Worm (Caenorhabditis elegans) whole organism, L4 larva: Measurements from ENCODE around the gene nos-2.

Source experiments
- F10B5.3 ChIP-seq: sonication (generic microtip); optimal IDR thresholded peaks from 2 replicates; lab custom pipeline; 2016; ENCODE audit warnings: mild to moderate bottlenecking, missing genetic modification characterization, missing compliant biosample characterization
- T20F7.1 ChIP-seq: fragments of 200-800 bp; sonication (Bioruptor generic); optimal IDR thresholded peaks from 2 replicates; lab custom pipeline; 2018; ENCODE audit warnings: mild to moderate bottlenecking, missing genetic modification characterization, missing compliant biosample characterization
- Y48G9A.11 ChIP-seq: fragments of 200-800 bp; sonication (Bioruptor generic); IDR thresholded peaks from 2 replicates; pipeline ENCODE4 v1.3.6; 2022; ENCODE audit warnings: missing genetic modification reagents, missing genetic modification characterization, missing compliant biosample characterization
- ZK337.2 ChIP-seq: fragments of 200-800 bp; sonication (Bioruptor generic); IDR thresholded peaks from 2 replicates; pipeline ENCODE4 v1.3.6; 2022; ENCODE audit warnings: missing genetic modification reagents, missing genetic modification characterization, missing compliant biosample characterization
- ZK546.5 ChIP-seq, 2 experiments: sonication (generic microtip); optimal IDR thresholded peaks; 2 replicates each; lab custom pipeline; 2017; ENCODE audit warnings: missing biosample characterization in 2 of 2, missing genetic modification characterization in 2 of 2
- aha-1 ChIP-seq: fragments of 150-350 bp; peaks from one replicate; lab custom pipeline; 2014; ENCODE audit warnings: missing biosample characterization, missing genetic modification characterization
- ceh-44 ChIP-seq: fragments of 200-800 bp; sonication (Bioruptor generic); IDR thresholded peaks from 2 replicates; pipeline ENCODE4 v1.3.6; 2022; ENCODE audit warnings: missing genetic modification reagents, missing genetic modification characterization, missing compliant biosample characterization
- ceh-82 ChIP-seq: sonication (generic microtip); optimal IDR thresholded peaks from 2 replicates; lab custom pipeline; 2017; ENCODE audit warnings: missing biosample characterization, missing genetic modification characterization
- ces-1 ChIP-seq: fragments of 150-350 bp; sonication (generic microtip); optimal IDR thresholded peaks from 4 replicates; lab custom pipeline; 2014; ENCODE audit warnings: missing biosample characterization, missing genetic modification reagents, missing genetic modification characterization
- daf-16 ChIP-seq, 3 experiments: sonication (generic microtip); optimal IDR thresholded peaks; 2 replicates each; lab custom pipeline; 2016 to 2017; ENCODE audit warnings: missing genetic modification characterization in 3 of 3, missing genetic modification reagents in 3 of 3, mild to moderate bottlenecking in 2 of 3, missing compliant biosample characterization in 2 of 3, missing biosample characterization in 1 of 3, moderate library complexity in 1 of 3
- daf-8 ChIP-seq: fragments of 200-800 bp; sonication (Bioruptor generic); IDR thresholded peaks from 2 replicates; pipeline ENCODE4 v1.3.6; 2022; ENCODE audit warnings: missing genetic modification characterization, missing compliant biosample characterization
- dmd-6 ChIP-seq: fragments of 200-800 bp; sonication (Bioruptor generic); IDR thresholded peaks from 2 replicates; pipeline ENCODE4 v1.3.6; 2022; ENCODE audit warnings: missing genetic modification reagents, missing genetic modification characterization, missing compliant biosample characterization
- dmd-9 ChIP-seq: fragments of 200-800 bp; sonication (Bioruptor generic); IDR thresholded peaks from 2 replicates; pipeline ENCODE4 v1.3.6; 2022; ENCODE audit warnings: missing genetic modification reagents, missing genetic modification characterization, missing compliant biosample characterization
- dpl-1 ChIP-seq: fragments of 150-350 bp; optimal IDR thresholded peaks from 2 replicates; lab custom pipeline; 2014; ENCODE audit warnings: missing biosample characterization, missing genetic modification reagents, missing genetic modification characterization
- duxl-1 ChIP-seq: sonication (generic microtip); optimal IDR thresholded peaks from 2 replicates; lab custom pipeline; 2016; ENCODE audit warnings: mild to moderate bottlenecking, missing genetic modification characterization, moderate library complexity, missing compliant biosample characterization; ENCODE audit not compliant: poor library complexity
- dve-1 ChIP-seq: sonication (generic microtip); optimal IDR thresholded peaks from 2 replicates; lab custom pipeline; 2017; ENCODE audit warnings: antibody characterized with exemption, mild to moderate bottlenecking, missing genetic modification characterization, missing compliant biosample characterization; ENCODE audit not compliant: insufficient read depth
- hif-1 ChIP-seq, 2 experiments: sonication (generic microtip); optimal IDR thresholded peaks; 2 replicates each; lab custom pipeline; 2016 to 2017; ENCODE audit warnings: missing compliant biosample characterization in 2 of 2, missing genetic modification characterization in 2 of 2, missing genetic modification reagents in 2 of 2, missing genotype in 2 of 2, mild to moderate bottlenecking in 1 of 2
- hlh-11 ChIP-seq: fragments of 200-800 bp; sonication (Bioruptor generic); optimal IDR thresholded peaks from 2 replicates; lab custom pipeline; 2018; ENCODE audit warnings: mild to moderate bottlenecking, missing genetic modification characterization, missing compliant biosample characterization
- hlh-30 ChIP-seq: sonication (generic microtip); optimal IDR thresholded peaks from 2 replicates; lab custom pipeline; 2017; ENCODE audit warnings: antibody characterized with exemption, mild to moderate bottlenecking, missing genetic modification characterization, missing compliant biosample characterization; ENCODE audit not compliant: insufficient read depth
- lin-13 ChIP-seq: fragments of 150-350 bp; optimal IDR thresholded peaks from 2 replicates; lab custom pipeline; 2014; ENCODE audit warnings: missing biosample characterization, missing genetic modification reagents, missing genetic modification characterization
- lin-38 ChIP-seq: fragments of 200-800 bp; sonication (Bioruptor generic); IDR thresholded peaks from 2 replicates; pipeline ENCODE4 v1.3.6; 2022; ENCODE audit warnings: missing genetic modification reagents, missing genetic modification characterization, missing compliant biosample characterization
- lsy-2 ChIP-seq, 2 experiments: fragments of 150-350 bp in 1 of 2; sonication (generic microtip) in 1 of 2; optimal IDR thresholded peaks; 2 replicates each; lab custom pipeline; 2014 to 2017; ENCODE audit warnings: missing biosample characterization in 2 of 2, missing genetic modification characterization in 2 of 2
- mdt-29 ChIP-seq: fragments of 200-800 bp; sonication (Bioruptor generic); IDR thresholded peaks from 2 replicates; pipeline ENCODE4 v1.3.6; 2022; ENCODE audit warnings: missing genetic modification reagents, missing genetic modification characterization, missing compliant biosample characterization
- mep-1 ChIP-seq: fragments of 150-350 bp; sonication (generic microtip); optimal IDR thresholded peaks from 3 replicates; lab custom pipeline; 2014; ENCODE audit warnings: missing biosample characterization, missing genetic modification characterization
- mes-2 ChIP-seq: sonication (generic microtip); optimal IDR thresholded peaks from 2 replicates; lab custom pipeline; 2016; ENCODE audit warnings: missing genotype, mild to moderate bottlenecking, missing genetic modification characterization, missing compliant biosample characterization; ENCODE audit not compliant: poor library complexity, severe bottlenecking
- mxl-2 ChIP-seq: fragments of 200-800 bp; sonication (Bioruptor generic); conservative IDR thresholded peaks from 2 replicates; pipeline ENCODE4 v1.3.6; 2022; ENCODE audit warnings: missing genetic modification reagents, missing genetic modification characterization, missing compliant biosample characterization
- nhr-102 ChIP-seq: sonication (generic microtip); optimal IDR thresholded peaks from 2 replicates; lab custom pipeline; 2016; ENCODE audit warnings: mild to moderate bottlenecking, missing genetic modification characterization, moderate library complexity, missing compliant biosample characterization
- nhr-11 ChIP-seq: fragments of 150-350 bp; optimal IDR thresholded peaks from 2 replicates; lab custom pipeline; 2014; ENCODE audit warnings: missing biosample characterization, missing genetic modification characterization
- nhr-28 ChIP-seq: fragments of 150-350 bp; optimal IDR thresholded peaks from 2 replicates; lab custom pipeline; 2014; ENCODE audit warnings: missing biosample characterization, missing genetic modification characterization
- nhr-41 ChIP-seq: fragments of 200-800 bp; sonication (Bioruptor generic); IDR thresholded peaks from 2 replicates; pipeline ENCODE4 v1.3.6; 2022; ENCODE audit warnings: missing genetic modification reagents, missing genetic modification characterization, missing compliant biosample characterization
- nhr-42 ChIP-seq: fragments of 200-800 bp; sonication (Bioruptor generic); IDR thresholded peaks from 2 replicates; pipeline ENCODE4 v1.3.6; 2022; ENCODE audit warnings: missing genetic modification characterization, missing compliant biosample characterization
- nhr-6 ChIP-seq: fragments of 150-350 bp; optimal IDR thresholded peaks from 2 replicates; lab custom pipeline; 2014; ENCODE audit warnings: missing biosample characterization, missing genetic modification characterization
- nhr-77 ChIP-seq: fragments of 150-350 bp; optimal IDR thresholded peaks from 2 replicates; lab custom pipeline; 2014; ENCODE audit warnings: missing biosample characterization, missing genetic modification characterization
- pha-4 ChIP-seq, 2 experiments: fragments of 150-350 bp in 1 of 2; fragments of 200-800 bp in 1 of 2; sonication (Bioruptor generic) in 1 of 2; IDR thresholded peaks in 1 of 2; optimal IDR thresholded peaks in 1 of 2; 2 replicates each; pipeline versions ENCODE4 v1.3.6 to Lab custom; 2014 to 2022; ENCODE audit warnings: missing genetic modification characterization in 2 of 2, missing genetic modification reagents in 2 of 2, missing biosample characterization in 1 of 2, missing compliant biosample characterization in 1 of 2
- php-3 ChIP-seq: fragments of 200-800 bp; sonication (Bioruptor generic); IDR thresholded peaks from 2 replicates; pipeline ENCODE4 v1.3.6; 2022; ENCODE audit warnings: missing genetic modification reagents, missing genetic modification characterization, missing compliant biosample characterization
- pqm-1 ChIP-seq: sonication (generic microtip); optimal IDR thresholded peaks from 2 replicates; lab custom pipeline; 2017; ENCODE audit warnings: missing biosample characterization, missing genetic modification characterization
- rbr-2 ChIP-seq: sonication (generic microtip); optimal IDR thresholded peaks from 2 replicates; lab custom pipeline; 2016; ENCODE audit warnings: missing genotype, missing genetic modification characterization, missing compliant biosample characterization
- sdz-12 ChIP-seq: fragments of 200-800 bp; sonication (Bioruptor generic); optimal IDR thresholded peaks from 2 replicates; lab custom pipeline; 2018; ENCODE audit warnings: mild to moderate bottlenecking, missing genetic modification characterization, missing compliant biosample characterization
- tag-97 ChIP-seq: fragments of 200-800 bp; sonication (Bioruptor generic); IDR thresholded peaks from 2 replicates; pipeline ENCODE4 v1.3.6; 2022; ENCODE audit warnings: missing genetic modification characterization, missing compliant biosample characterization
- unc-62 ChIP-seq, 3 experiments: fragments of 150-350 bp in 1 of 3; sonication (generic microtip); optimal IDR thresholded peaks in 2 of 3; peaks in 1 of 3; 1 replicate in 1 of 3; 2 replicates in 2 of 3; lab custom pipeline; 2014 to 2017; ENCODE audit warnings: missing biosample characterization in 3 of 3, missing genetic modification characterization in 3 of 3, missing genetic modification reagents in 3 of 3, missing genotype in 1 of 3
- zip-2 ChIP-seq: fragments of 150-350 bp; optimal IDR thresholded peaks from 2 replicates; lab custom pipeline; 2014; ENCODE audit warnings: missing biosample characterization, missing genetic modification characterization
- ztf-11 ChIP-seq: fragments of 150-350 bp; optimal IDR thresholded peaks from 2 replicates; lab custom pipeline; 2014; ENCODE audit warnings: missing biosample characterization, missing genetic modification characterization

The nos-2 gene

DNA sequence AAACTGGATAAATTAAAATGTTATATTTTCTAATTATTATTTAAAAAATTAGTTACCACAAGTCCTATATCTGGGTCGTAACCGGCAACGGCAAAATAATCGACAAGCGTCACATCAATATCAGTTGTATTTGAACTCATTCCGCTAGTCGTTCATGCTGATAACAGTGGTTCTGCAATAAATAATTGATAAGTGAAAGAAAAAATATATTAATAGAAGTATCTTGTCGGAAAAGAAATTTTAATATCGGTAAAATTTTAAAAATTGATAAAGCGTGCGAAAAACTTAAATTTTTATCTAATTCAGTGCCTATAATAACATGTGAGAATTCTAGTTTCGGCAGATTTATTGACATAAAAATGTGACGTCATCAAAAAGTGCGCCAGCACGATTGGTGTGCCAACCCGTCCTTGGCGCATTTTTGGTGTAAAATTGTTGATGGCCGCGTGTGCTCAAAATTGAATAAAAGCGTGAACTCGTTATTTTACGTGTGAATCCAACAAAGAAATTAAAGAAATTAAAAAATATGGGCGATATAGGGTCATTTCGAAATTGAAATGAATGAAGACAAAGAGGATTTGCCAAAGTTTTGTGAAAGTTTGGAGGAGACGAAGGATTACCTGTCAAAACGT, 42.9 kb upstream of the nos-2 start, which contains the start of the genes lst-6 and lst-5 (continued):
- no peak for TF ChIP-seq ceh-82
- TF ChIP-seq sdz-12 (GFP tag; lab: Kevin White, UChicago) = no peak
- TF ChIP-seq ceh-44 (GFP tag; lab: Robert Waterston, UW) = no peak
- no peak for TF ChIP-seq tag-97 (GFP tag; lab: Robert Waterston, UW)
- peak; percentile 6 for TF ChIP-seq lin-13
- no peak for TF ChIP-seq ZK546.5 (tag; optimal IDR thresholded peaks at IDR 0.05; lab: Kevin White, UChicago)
- TF ChIP-seq duxl-1 (tag; lab: Kevin White, UChicago) = no peak

DNA sequence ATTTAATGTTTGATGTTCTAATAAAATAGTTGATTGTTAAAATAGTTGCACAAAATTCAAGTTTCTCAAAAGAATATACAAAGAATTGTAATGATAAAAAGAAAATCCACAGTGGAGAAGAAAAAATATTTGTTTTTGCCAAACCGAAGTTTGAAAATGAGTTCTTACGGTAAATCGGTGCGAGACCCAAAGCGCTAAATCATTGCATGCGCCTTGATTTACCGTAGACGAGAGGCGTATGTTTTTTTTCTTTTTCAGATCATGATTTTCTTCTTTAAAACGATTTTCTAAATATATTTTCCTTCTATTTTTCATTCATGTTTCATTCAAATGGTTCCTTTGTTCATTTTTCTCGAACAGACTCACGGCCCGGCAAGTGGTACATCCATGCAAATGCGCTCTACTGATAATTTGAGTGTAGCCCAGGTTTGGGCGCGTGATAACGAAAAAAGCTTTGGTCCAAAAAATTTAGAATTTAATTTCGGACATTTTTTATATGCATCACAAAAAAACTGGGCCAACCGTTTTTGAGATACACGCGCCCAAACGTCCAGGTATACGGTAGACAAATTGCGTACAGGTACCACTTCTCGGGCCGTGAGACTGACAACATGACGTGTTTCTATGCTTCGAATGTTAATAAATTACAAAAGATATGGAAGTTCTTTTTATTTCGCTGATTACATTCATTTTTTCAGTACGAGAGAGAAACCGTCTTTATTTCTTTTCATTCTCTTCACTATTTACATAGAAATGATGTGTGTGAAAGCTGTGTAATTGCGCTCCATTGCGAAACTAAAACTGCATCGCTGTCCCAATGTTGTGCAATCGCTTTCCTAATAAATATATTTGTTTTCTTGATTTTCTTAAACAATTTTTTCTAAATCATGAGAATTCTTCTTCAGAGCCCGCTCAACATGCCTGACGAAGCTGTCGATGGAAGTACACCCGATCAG, 40.2 kb upstream of the nos-2 start, which contains the start of gene znf-598:
Gene znf-598 (plus strand): TSS at position 906 of the 956 bp plus-strand sequence.
- TF ChIP-seq dpl-1 (GFP tag; lab: Kevin White, UChicago) = peak; percentile 25
- TF ChIP-seq rbr-2 (tag; lab: Kevin White, UChicago) = peak; percentile 19
- TF ChIP-seq aha-1 (tag; lab: Kevin White, UChicago) = peak; percentile 84
- TF ChIP-seq ces-1 (GFP tag; lab: Kevin White, UChicago) = no peak
- no peak for TF ChIP-seq mxl-2 (GFP tag; lab: Robert Waterston, UW)
- peak; percentile 56 for TF ChIP-seq hlh-11 (tag; lab: Kevin White, UChicago)
- TF ChIP-seq ZK337.2 = no peak
- TF ChIP-seq php-3 (GFP tag; lab: Robert Waterston, UW) = peak; percentile 70
- TF ChIP-seq mes-2 (tag; lab: Kevin White, UChicago) = peak; percentile 50
- TF ChIP-seq unc-62 (GFP tag; optimal IDR thresholded peaks at IDR 0.05 in 1 of 2; lab: Kevin White, UChicago) = no peak
- no peak for TF ChIP-seq unc-62 (tag; optimal IDR thresholded peaks at IDR 0.05; lab: Kevin White, UChicago)
- TF ChIP-seq nhr-42 (GFP tag; lab: Robert Waterston, UW) = no peak
- TF ChIP-seq sdz-12 (GFP tag; lab: Kevin White, UChicago) = no peak
- peak; percentile 29 for TF ChIP-seq nhr-11 (tag; lab: Kevin White, UChicago)
- no peak for TF ChIP-seq ztf-11 (tag; lab: Kevin White, UChicago)
- TF ChIP-seq F10B5.3 (tag; lab: Kevin White, UChicago) = no peak
- no peak for TF ChIP-seq ceh-82
- TF ChIP-seq hlh-30 (tag; lab: Kevin White, UChicago) = peak; percentile 19
- TF ChIP-seq dmd-9 (GFP tag; lab: Robert Waterston, UW) = no peak
- TF ChIP-seq T20F7.1 = peak; percentile 67
- TF ChIP-seq nhr-28 = peak; percentile 69
- TF ChIP-seq daf-8 (GFP tag; lab: Robert Waterston, UW) = no peak
- TF ChIP-seq hif-1 (tag; optimal IDR thresholded peaks at IDR 0.05; lab: Kevin White, UChicago) = peak in 1 of 2 experiments; percentile 6
- peak; percentile 90 for TF ChIP-seq lin-38 (GFP tag; lab: Robert Waterston, UW)
- TF ChIP-seq nhr-41 (GFP tag; lab: Robert Waterston, UW) = no peak
- TF ChIP-seq pqm-1 = peak; percentile 76
- TF ChIP-seq zip-2 (tag; lab: Kevin White, UChicago) = peak; percentile 94
- no peak for TF ChIP-seq mdt-29 (GFP tag; lab: Robert Waterston, UW)
- no peak for TF ChIP-seq Y48G9A.11 (GFP tag; lab: Robert Waterston, UW)
- TF ChIP-seq nhr-6 = peak; percentile 43
- no peak for TF ChIP-seq daf-16 (GFP tag; optimal IDR thresholded peaks at IDR 0.05; lab: Kevin White, UChicago)
- peak; percentile 74 for TF ChIP-seq daf-16 (tag; optimal IDR thresholded peaks at IDR 0.05; lab: Kevin White, UChicago)
- no peak for TF ChIP-seq nhr-102 (tag; lab: Kevin White, UChicago)
- peak; percentile 63 for TF ChIP-seq dmd-6 (GFP tag; lab: Robert Waterston, UW)
- TF ChIP-seq lsy-2 (tag; optimal IDR thresholded peaks at IDR 0.05; lab: Kevin White, UChicago) = peak in 1 of 2 experiments; percentile 83
- peak; percentile 58 for TF ChIP-seq dve-1 (tag; lab: Kevin White, UChicago)
- no peak for TF ChIP-seq pha-4 (GFP tag; IDR thresholded peaks at IDR 0.05; lab: Robert Waterston, UW)
- TF ChIP-seq pha-4 (tag; optimal IDR thresholded peaks at IDR 0.05; lab: Kevin White, UChicago) = peak; percentile 24
- TF ChIP-seq mep-1 = peak; percentile 61
- TF ChIP-seq nhr-77 = peak; percentile 57
